Fruit fly (Drosophila melanogaster) whole organism, embryonic: Measurements from ENCODE around the gene CG6126.
A peak's percentile ranks its signal among the peaks of the same experiment; 100 is the strongest.

Source experiments
- Atf-2 ChIP-seq: fragments of 200-800 bp; sonication (Bioruptor generic); optimal IDR thresholded peaks from 2 replicates; lab custom pipeline; 2016; ENCODE audit warnings: missing biosample characterization, missing genetic modification characterization
- CG10543 ChIP-seq: fragments of 200-800 bp; sonication (Bioruptor generic); optimal IDR thresholded peaks from 3 replicates; lab custom pipeline; 2017; ENCODE audit warnings: missing biosample characterization, mild to moderate bottlenecking, missing genetic modification characterization, moderate library complexity
- CG11085 ChIP-seq: fragments of 200-800 bp; sonication (Bioruptor generic); IDR thresholded peaks from 2 replicates; pipeline ENCODE4 v1.3.6; 2022; ENCODE audit warnings: missing biosample characterization, missing genetic modification characterization
- CG11695 ChIP-seq: fragments of 200-800 bp; sonication (Bioruptor generic); IDR thresholded peaks from 3 replicates; pipeline ENCODE4 v1.3.6; 2022; ENCODE audit warnings: missing biosample characterization, missing genetic modification characterization
- CG12071 ChIP-seq: fragments of 200-800 bp; sonication (Bioruptor generic); optimal IDR thresholded peaks from 3 replicates; lab custom pipeline; 2018; ENCODE audit warnings: missing biosample characterization, mild to moderate bottlenecking, missing genetic modification characterization
- CG12391 ChIP-seq: fragments of 200-800 bp; sonication (Bioruptor generic); optimal IDR thresholded peaks from 3 replicates; lab custom pipeline; 2018; ENCODE audit warnings: missing biosample characterization, mild to moderate bottlenecking, missing genetic modification characterization, moderate library complexity
- CG14441 ChIP-seq: fragments of 200-800 bp; sonication (Bioruptor generic); IDR thresholded peaks from 2 replicates; pipeline ENCODE4 v1.3.6; 2022; ENCODE audit warnings: missing biosample characterization, missing genetic modification characterization
- CG17385 ChIP-seq: fragments of 200-800 bp; sonication (Bioruptor generic); optimal IDR thresholded peaks from 3 replicates; lab custom pipeline; 2018; ENCODE audit warnings: missing biosample characterization, mild to moderate bottlenecking, missing genetic modification characterization
- CG17568 ChIP-seq: fragments of 200-800 bp; sonication (Bioruptor generic); optimal IDR thresholded peaks from 2 replicates; lab custom pipeline; 2018; ENCODE audit warnings: missing biosample characterization, mild to moderate bottlenecking, missing genetic modification characterization, moderate library complexity
- CG1792 ChIP-seq: fragments of 200-800 bp; sonication (Bioruptor generic); optimal IDR thresholded peaks from 2 replicates; lab custom pipeline; 2016; ENCODE audit warnings: missing biosample characterization, missing genetic modification characterization
- CG18011 ChIP-seq: fragments of 200-800 bp; sonication (Bioruptor generic); optimal IDR thresholded peaks from 2 replicates; lab custom pipeline; 2017; ENCODE audit warnings: missing biosample characterization, missing genetic modification characterization, mild to moderate bottlenecking, moderate library complexity, missing genotype
- CG18476 ChIP-seq: fragments of 200-800 bp; sonication (Bioruptor generic); optimal IDR thresholded peaks from 2 replicates; lab custom pipeline; 2016; ENCODE audit warnings: missing biosample characterization, mild to moderate bottlenecking, missing genetic modification characterization
- CG2120 ChIP-seq: fragments of 200-800 bp; sonication (Bioruptor generic); optimal IDR thresholded peaks from 3 replicates; lab custom pipeline; 2016; ENCODE audit warnings: missing biosample characterization, missing genetic modification characterization
- CG2712 ChIP-seq: fragments of 200-800 bp; optimal IDR thresholded peaks from 3 replicates; lab custom pipeline; 2019; ENCODE audit warnings: missing biosample characterization, mild to moderate bottlenecking, missing genetic modification characterization, moderate library complexity
- CG30403 ChIP-seq: fragments of 200-800 bp; sonication (Bioruptor generic); optimal IDR thresholded peaks from 3 replicates; lab custom pipeline; 2016; ENCODE audit warnings: missing biosample characterization, missing genetic modification characterization
- CG3407 ChIP-seq: fragments of 200-800 bp; sonication (Bioruptor generic); optimal IDR thresholded peaks from 2 replicates; lab custom pipeline; 2018; ENCODE audit warnings: missing biosample characterization, mild to moderate bottlenecking, missing genetic modification characterization
- CG4820 ChIP-seq: fragments of 200-800 bp; sonication (Bioruptor generic); optimal IDR thresholded peaks from 3 replicates; lab custom pipeline; 2016; ENCODE audit warnings: missing biosample characterization, missing genetic modification characterization
- CG5245 ChIP-seq: fragments of 200-800 bp; sonication (Bioruptor generic); optimal IDR thresholded peaks from 3 replicates; lab custom pipeline; 2016; ENCODE audit warnings: missing biosample characterization, missing genetic modification characterization
- CG6654 ChIP-seq: fragments of 200-800 bp; sonication (Bioruptor generic); optimal IDR thresholded peaks from 2 replicates; lab custom pipeline; 2017; ENCODE audit warnings: missing biosample characterization, mild to moderate bottlenecking, missing genetic modification characterization
- CG6765 ChIP-seq: fragments of 200-800 bp; sonication (Bioruptor generic); optimal IDR thresholded peaks from 3 replicates; lab custom pipeline; 2017; ENCODE audit warnings: missing biosample characterization, mild to moderate bottlenecking, missing genetic modification characterization
- CG6813 ChIP-seq: fragments of 200-800 bp; sonication (Bioruptor generic); optimal IDR thresholded peaks from 2 replicates; lab custom pipeline; 2017; ENCODE audit warnings: missing biosample characterization, missing genetic modification characterization, mild to moderate bottlenecking, moderate library complexity, missing genetic modification reagents
- CG7372 ChIP-seq: fragments of 200-800 bp; sonication (Bioruptor generic); IDR thresholded peaks from 2 replicates; pipeline ENCODE4 v1.3.6; 2022; ENCODE audit warnings: missing biosample characterization, missing genetic modification characterization
- CG9797 ChIP-seq: fragments of 200-800 bp; sonication (Bioruptor generic); optimal IDR thresholded peaks from 3 replicates; lab custom pipeline; 2018; ENCODE audit warnings: missing biosample characterization, mild to moderate bottlenecking, missing genetic modification characterization
- Chrac-16 ChIP-seq: fragments of 200-800 bp; sonication (Bioruptor generic); optimal IDR thresholded peaks from 3 replicates; lab custom pipeline; 2016; ENCODE audit warnings: missing biosample characterization, missing genetic modification characterization
- E2f1 ChIP-seq: fragments of 200-800 bp; sonication (Bioruptor generic); IDR thresholded peaks from 2 replicates; pipeline ENCODE4 v1.3.6; 2022; ENCODE audit warnings: missing biosample characterization, missing genetic modification characterization
- Gsc ChIP-seq: fragments of 200-800 bp; sonication (Bioruptor generic); IDR thresholded peaks from 2 replicates; pipeline ENCODE4 v1.3.6; 2022; ENCODE audit warnings: missing biosample characterization, missing genetic modification characterization
- NK7.1 ChIP-seq: fragments of 200-800 bp; sonication (Bioruptor generic); optimal IDR thresholded peaks from 3 replicates; lab custom pipeline; 2016; ENCODE audit warnings: missing biosample characterization, missing genetic modification characterization
- NfI ChIP-seq: fragments of 200-800 bp; sonication (Bioruptor generic); optimal IDR thresholded peaks from 3 replicates; lab custom pipeline; 2018; ENCODE audit warnings: missing biosample characterization, mild to moderate bottlenecking, missing genetic modification characterization, moderate library complexity
- Opbp ChIP-seq: fragments of 200-800 bp; sonication (Bioruptor generic); IDR thresholded peaks from 3 replicates; pipeline ENCODE4 v1.3.6; 2022; ENCODE audit warnings: missing biosample characterization, missing genetic modification characterization; ENCODE audit not compliant: partially characterized antibody
- Sry-δ ChIP-seq: fragments of 200-800 bp; sonication (Bioruptor generic); optimal IDR thresholded peaks from 2 replicates; lab custom pipeline; 2016; ENCODE audit warnings: missing biosample characterization, missing genetic modification characterization
- Xbp1 ChIP-seq: fragments of 200-800 bp; sonication (Bioruptor generic); optimal IDR thresholded peaks from 3 replicates; lab custom pipeline; 2016; ENCODE audit warnings: missing biosample characterization, mild to moderate bottlenecking, missing genetic modification characterization
- ac ChIP-seq: fragments of 200-800 bp; sonication (Bioruptor generic); optimal IDR thresholded peaks from 3 replicates; lab custom pipeline; 2017; ENCODE audit warnings: missing biosample characterization, mild to moderate bottlenecking, missing genetic modification characterization
- ara ChIP-seq: fragments of 200-800 bp; sonication (Bioruptor generic); IDR thresholded peaks from 2 replicates; pipeline ENCODE4 v1.3.6; 2022; ENCODE audit warnings: missing biosample characterization, missing genetic modification characterization
- az2 ChIP-seq: fragments of 200-800 bp; sonication (Bioruptor generic); optimal IDR thresholded peaks from 3 replicates; lab custom pipeline; 2016; ENCODE audit warnings: missing biosample characterization, missing genetic modification characterization
- bcd ChIP-seq: fragments of 200-800 bp; sonication (Bioruptor generic); optimal IDR thresholded peaks from 2 replicates; lab custom pipeline; 2017; ENCODE audit warnings: missing biosample characterization, mild to moderate bottlenecking, missing genetic modification characterization
- bsh ChIP-seq, 2 experiments: fragments of 200-800 bp; sonication (Bioruptor generic); optimal IDR thresholded peaks; 2 replicates each; lab custom pipeline; 2017 to 2018; ENCODE audit warnings: mild to moderate bottlenecking in 2 of 2, missing biosample characterization in 2 of 2, missing genetic modification characterization in 2 of 2, moderate library complexity in 1 of 2
- cad ChIP-seq: fragments of >200 bp; optimal IDR thresholded peaks from 2 replicates; lab custom pipeline; 2017; ENCODE audit warnings: missing biosample characterization, missing genetic modification characterization
- croc ChIP-seq: fragments of 200-800 bp; sonication (Bioruptor generic); conservative IDR thresholded peaks from 3 replicates; pipeline ENCODE4 v1.3.6; 2022; ENCODE audit warnings: missing biosample characterization, missing genetic modification characterization
- exex ChIP-seq: fragments of 200-800 bp; sonication (Bioruptor generic); optimal IDR thresholded peaks from 4 replicates; lab custom pipeline; 2018; ENCODE audit warnings: missing biosample characterization, mild to moderate bottlenecking, missing genetic modification characterization, moderate library complexity
- gsb ChIP-seq: fragments of 200-800 bp; sonication (Bioruptor generic); IDR thresholded peaks from 2 replicates; pipeline ENCODE4 v1.3.6; 2022; ENCODE audit warnings: missing biosample characterization, missing genetic modification characterization
- insv ChIP-seq, 2 experiments: fragments of 200-800 bp; sonication (Bioruptor generic); optimal IDR thresholded peaks; 3 replicates each; lab custom pipeline; 2016 to 2018; ENCODE audit warnings: missing biosample characterization in 2 of 2, missing genetic modification characterization in 2 of 2
- luna ChIP-seq: fragments of 200-800 bp; sonication (Bioruptor generic); optimal IDR thresholded peaks from 2 replicates; lab custom pipeline; 2016; ENCODE audit warnings: missing biosample characterization, missing genetic modification characterization
- nmo ChIP-seq: fragments of 200-800 bp; sonication (Bioruptor generic); optimal IDR thresholded peaks from 2 replicates; lab custom pipeline; 2018; ENCODE audit warnings: missing biosample characterization, mild to moderate bottlenecking, missing genetic modification characterization, moderate library complexity
- p53 ChIP-seq: fragments of 200-800 bp; sonication (Bioruptor generic); optimal IDR thresholded peaks from 2 replicates; lab custom pipeline; 2016; ENCODE audit warnings: missing biosample characterization, missing genetic modification characterization
- slbo ChIP-seq: fragments of 200-800 bp; sonication (Bioruptor generic); IDR thresholded peaks from 2 replicates; pipeline ENCODE4 v1.3.6; 2022; ENCODE audit warnings: missing biosample characterization, missing genetic modification characterization
- wor ChIP-seq: fragments of 200-800 bp; sonication (Bioruptor generic); IDR thresholded peaks from 2 replicates; pipeline ENCODE4 v1.3.6; 2022; ENCODE audit warnings: missing biosample characterization, missing genetic modification characterization
- zen2 ChIP-seq: fragments of 200-800 bp; sonication (Bioruptor generic); IDR thresholded peaks from 3 replicates; pipeline ENCODE4 v1.3.6; 2022; ENCODE audit warnings: missing biosample characterization, missing genetic modification characterization; ENCODE audit not compliant: partially characterized antibody
- zf30C ChIP-seq: fragments of 200-800 bp; sonication (Bioruptor generic); optimal IDR thresholded peaks from 3 replicates; lab custom pipeline; 2018; ENCODE audit warnings: missing biosample characterization, mild to moderate bottlenecking, missing genetic modification characterization

The CG6126 gene

DNA sequence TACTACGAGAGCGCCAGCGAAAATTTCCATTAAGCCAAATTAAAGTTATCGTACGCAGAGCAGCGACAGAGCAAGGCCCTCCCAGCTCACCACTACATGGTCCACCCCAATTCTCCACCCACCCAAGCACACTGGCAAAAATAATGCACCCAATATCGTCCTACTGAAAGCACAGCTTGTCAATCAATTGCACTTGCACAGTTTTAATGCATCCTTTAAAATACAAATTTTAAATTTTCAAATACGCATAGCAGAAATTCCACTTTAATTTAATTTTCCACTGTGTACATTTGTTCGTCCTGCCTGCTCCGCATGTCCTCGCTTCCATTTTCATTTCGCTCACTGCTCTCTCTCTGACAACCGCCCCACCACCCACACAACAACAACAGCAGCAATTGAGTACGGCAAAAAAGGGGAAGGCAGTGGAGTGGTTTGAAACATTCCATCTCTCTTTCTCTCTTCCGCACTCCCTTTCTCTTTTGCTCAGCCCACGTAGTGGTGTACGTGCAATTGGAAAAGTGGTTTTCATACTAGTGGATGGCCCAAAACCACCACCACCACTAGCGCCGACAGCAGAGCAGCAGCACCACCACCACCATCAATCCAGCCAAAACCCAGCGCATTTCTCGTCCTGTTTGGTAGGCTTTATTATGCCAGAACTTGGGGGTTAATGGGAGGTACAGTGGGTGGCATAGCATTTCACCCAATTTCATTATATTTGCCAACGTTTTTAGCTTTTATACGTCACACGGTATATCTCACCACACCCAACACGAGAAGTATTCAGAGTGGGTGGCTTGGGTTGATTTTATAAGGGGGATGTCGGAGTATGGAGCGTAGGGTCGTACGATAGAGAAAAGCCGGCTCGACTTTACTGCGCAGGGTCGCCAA, 45.0 kb upstream of the CG6126 start (continued):
- TF ChIP-seq CG11085 (GFP tag; lab: Robert Waterston, UW) (no peak), CG6765 (GFP tag; lab: Kevin White, UChicago) (peak; percentile 87), CG1792 (GFP tag; lab: Kevin White, UChicago) (peak; percentile 88), cad (GFP tag; lab: Kevin White, UChicago) (no peak), Sry-δ (GFP tag; lab: Kevin White, UChicago) (peak; percentile 61), gsb (GFP tag; lab: Robert Waterston, UW) (0 out of 2 replicates have a peak, but pooled peaks have one; percentile 18), insv (GFP tag; optimal IDR thresholded peaks at IDR 0.05; lab: Kevin White, UChicago) (peak in 1 of 2 experiments; percentile 58), CG2712 (peak; percentile 81), luna (GFP tag; lab: Kevin White, UChicago) (no peak), CG14441 (GFP tag; lab: Robert Waterston, UW) (peak; percentile 75), CG6654 (GFP tag; lab: Kevin White, UChicago) (peak; percentile 71), CG2120 (peak; percentile 82), CG11695 (GFP tag; lab: Robert Waterston, UW) (peak; percentile 85), Gsc (GFP tag; lab: Robert Waterston, UW) (no peak), Xbp1 (GFP tag; lab: Kevin White, UChicago) (peak; percentile 47), NK7.1 (GFP tag; lab: Kevin White, UChicago) (peak; percentile 80), zf30C (GFP tag; lab: Kevin White, UChicago) (peak; percentile 90), exex (tag; lab: Kevin White, UChicago) (peak; percentile 78), Opbp (no peak), CG3407 (GFP tag; lab: Kevin White, UChicago) (no peak), CG18476 (GFP tag; lab: Kevin White, UChicago) (peak; percentile 84), E2f1 (GFP tag; lab: Robert Waterston, UW) (peak; percentile 79), CG30403 (GFP tag; lab: Kevin White, UChicago) (peak; percentile 74), CG9797 (peak; percentile 8), wor (GFP tag; lab: Robert Waterston, UW) (peak; percentile 41; the same call in 1 of the 2 replicates), CG5245 (GFP tag; lab: Kevin White, UChicago) (peak; percentile 80), CG4820 (GFP tag; lab: Kevin White, UChicago) (peak; percentile 90), CG12071 (peak; percentile 92), bsh (GFP tag; optimal IDR thresholded peaks at IDR 0.05; lab: Kevin White, UChicago) (peak in 1 of 2 experiments; percentile 68), CG12391 (tag; lab: Kevin White, UChicago) (peak; percentile 69), croc (GFP tag; lab: Robert Waterston, UW) (peak; percentile 35; the same call in 1 of the 3 replicates), zen2 (GFP tag; lab: Robert Waterston, UW) (no peak), slbo (GFP tag; lab: Robert Waterston, UW) (peak; percentile 67), nmo (GFP tag; lab: Kevin White, UChicago) (peak; percentile 63), bcd (GFP tag; lab: Kevin White, UChicago) (peak; percentile 84), CG17568 (no peak), CG10543 (GFP tag; lab: Kevin White, UChicago) (peak; percentile 95), ara (GFP tag; lab: Robert Waterston, UW) (peak; percentile 69), Atf-2 (GFP tag; lab: Kevin White, UChicago) (no peak), CG18011 (GFP tag; lab: Kevin White, UChicago) (peak; percentile 21), CG7372 (GFP tag; lab: Robert Waterston, UW) (peak; percentile 82), az2 (GFP tag; lab: Kevin White, UChicago) (peak; percentile 43), CG17385 (peak; percentile 69), Chrac-16 (GFP tag; lab: Kevin White, UChicago) (peak; percentile 34), p53 (GFP tag; lab: Kevin White, UChicago) (peak; percentile 70), ac (GFP tag; lab: Kevin White, UChicago) (no peak), CG6813 (GFP tag; lab: Kevin White, UChicago) (peak; percentile 67), NfI (peak; percentile 64)
